Fruit fly (Drosophila melanogaster) whole organism, prepupa: Measurements from ENCODE around the gene CG32847.
A peak's percentile ranks its signal among the peaks of the same experiment; 100 is the strongest.

ENCODE experiments used
- Blimp-1 ChIP-seq: fragments of 200-800 bp; sonication (Bioruptor generic); optimal IDR thresholded peaks from 3 replicates; lab custom pipeline; 2017; ENCODE audit warnings: missing biosample characterization, missing genetic modification characterization, mild to moderate bottlenecking, moderate library complexity, missing genetic modification reagents
- CG15336 ChIP-seq: fragments of 200-800 bp; sonication (Bioruptor generic); IDR thresholded peaks from 2 replicates; pipeline ENCODE4 v1.3.6; 2022; ENCODE audit warnings: missing biosample characterization, missing genetic modification characterization
- CG16779 ChIP-seq: fragments of 200-800 bp; sonication (Bioruptor generic); optimal IDR thresholded peaks from 3 replicates; lab custom pipeline; 2017; ENCODE audit warnings: missing biosample characterization, mild to moderate bottlenecking, missing genetic modification characterization
- CG8632 ChIP-seq: fragments of 200-800 bp; sonication (Bioruptor generic); optimal IDR thresholded peaks from 3 replicates; lab custom pipeline; 2016; ENCODE audit warnings: missing biosample characterization, missing genetic modification characterization
- Sox14 ChIP-seq: fragments of 200-800 bp; sonication (Bioruptor generic); optimal IDR thresholded peaks from 3 replicates; lab custom pipeline; 2016; ENCODE audit warnings: missing biosample characterization, missing genetic modification characterization
- fd85E ChIP-seq: fragments of 200-800 bp; sonication (Bioruptor generic); optimal IDR thresholded peaks from 3 replicates; lab custom pipeline; 2016; ENCODE audit warnings: missing biosample characterization, missing genetic modification characterization
- fkh ChIP-seq: fragments of 200-800 bp; sonication (Bioruptor generic); optimal IDR thresholded peaks from 3 replicates; lab custom pipeline; 2017; ENCODE audit warnings: missing biosample characterization, mild to moderate bottlenecking, missing genetic modification characterization, moderate library complexity

dm6 chr3L:15113257-15113656 is 8.1 kb upstream of the CG32847 start, which contains the start of gene CG13458:
- TF ChIP-seq Sox14 (GFP tag; lab: Kevin White, UChicago) = no peak
- TF ChIP-seq CG16779 = no peak
- TF ChIP-seq CG8632 (GFP tag; lab: Kevin White, UChicago) = no peak
- no peak for TF ChIP-seq fkh
- TF ChIP-seq CG15336 (GFP tag; lab: Robert Waterston, UW) = 0 out of 2 replicates have a peak, but pooled peaks have one; percentile 7
- TF ChIP-seq fd85E (GFP tag; lab: Kevin White, UChicago) = no peak
- TF ChIP-seq Blimp-1 (GFP tag; lab: Kevin White, UChicago) = no peak
